Worm (Caenorhabditis elegans) whole organism, L4 larva: ENCODE data around the gene W04D12.1.

ENCODE experiments used
- D1046.2 ChIP-seq: fragments of 200-800 bp; sonication (Bioruptor generic); IDR thresholded peaks from 2 replicates; pipeline ENCODE4 v1.3.6; 2022; ENCODE audit warnings: missing genetic modification characterization, missing compliant biosample characterization
- F49E8.2 ChIP-seq: sonication (generic microtip); optimal IDR thresholded peaks from 2 replicates; lab custom pipeline; 2016; ENCODE audit warnings: missing compliant biosample characterization, mild to moderate bottlenecking, missing genetic modification characterization, borderline replicate concordance
- T20F7.1 ChIP-seq: fragments of 200-800 bp; sonication (Bioruptor generic); optimal IDR thresholded peaks from 2 replicates; lab custom pipeline; 2018; ENCODE audit warnings: mild to moderate bottlenecking, missing genetic modification characterization, missing compliant biosample characterization
- Y105C5A.15 ChIP-seq: fragments of 200-800 bp; sonication (Bioruptor generic); IDR thresholded peaks from 2 replicates; pipeline ENCODE4 v1.3.6; 2022; ENCODE audit warnings: missing genetic modification characterization, missing compliant biosample characterization
- Y5F2A.4 ChIP-seq: fragments of 200-800 bp; sonication (Bioruptor generic); optimal IDR thresholded peaks from 2 replicates; lab custom pipeline; 2018; ENCODE audit warnings: mild to moderate bottlenecking, missing genetic modification characterization, missing compliant biosample characterization
- Y75B8A.6 ChIP-seq: fragments of 200-800 bp; sonication (Bioruptor generic); IDR thresholded peaks from 2 replicates; pipeline ENCODE4 v1.3.6; 2022; ENCODE audit warnings: missing genetic modification reagents, missing genetic modification characterization, missing compliant biosample characterization
- aha-1 ChIP-seq: fragments of 150-350 bp; peaks from one replicate; lab custom pipeline; 2014; ENCODE audit warnings: missing biosample characterization, missing genetic modification characterization
- ceh-28 ChIP-seq: fragments of 150-350 bp; optimal IDR thresholded peaks from 2 replicates; lab custom pipeline; 2014; ENCODE audit warnings: missing biosample characterization, missing genetic modification reagents, missing genetic modification characterization
- ceh-44 ChIP-seq: fragments of 200-800 bp; sonication (Bioruptor generic); IDR thresholded peaks from 2 replicates; pipeline ENCODE4 v1.3.6; 2022; ENCODE audit warnings: missing genetic modification reagents, missing genetic modification characterization, missing compliant biosample characterization
- ceh-62 ChIP-seq: sonication (generic microtip); optimal IDR thresholded peaks from 2 replicates; lab custom pipeline; 2017; ENCODE audit warnings: missing biosample characterization, missing genetic modification characterization
- ces-1 ChIP-seq: fragments of 150-350 bp; sonication (generic microtip); optimal IDR thresholded peaks from 4 replicates; lab custom pipeline; 2014; ENCODE audit warnings: missing biosample characterization, missing genetic modification reagents, missing genetic modification characterization
- cey-2 ChIP-seq: sonication (generic microtip); optimal IDR thresholded peaks from 3 replicates; lab custom pipeline; 2017; ENCODE audit warnings: missing genetic modification characterization, mild to moderate bottlenecking, missing compliant biosample characterization, antibody characterized with exemption, borderline replicate concordance; ENCODE audit not compliant: insufficient read depth
- daf-16 ChIP-seq, 3 experiments: sonication (generic microtip); optimal IDR thresholded peaks; 2 replicates each; lab custom pipeline; 2016 to 2017; ENCODE audit warnings: missing genetic modification characterization in 3 of 3, missing genetic modification reagents in 3 of 3, mild to moderate bottlenecking in 2 of 3, missing compliant biosample characterization in 2 of 3, missing biosample characterization in 1 of 3, moderate library complexity in 1 of 3
- daf-19 ChIP-seq: fragments of 200-800 bp; sonication (Bioruptor generic); conservative IDR thresholded peaks from 2 replicates; pipeline ENCODE4 v1.3.6; 2022; ENCODE audit warnings: missing genetic modification characterization, missing compliant biosample characterization
- dmd-6 ChIP-seq: fragments of 200-800 bp; sonication (Bioruptor generic); IDR thresholded peaks from 2 replicates; pipeline ENCODE4 v1.3.6; 2022; ENCODE audit warnings: missing genetic modification reagents, missing genetic modification characterization, missing compliant biosample characterization
- dpl-1 ChIP-seq: fragments of 150-350 bp; optimal IDR thresholded peaks from 2 replicates; lab custom pipeline; 2014; ENCODE audit warnings: missing biosample characterization, missing genetic modification reagents, missing genetic modification characterization
- dve-1 ChIP-seq: sonication (generic microtip); optimal IDR thresholded peaks from 2 replicates; lab custom pipeline; 2017; ENCODE audit warnings: antibody characterized with exemption, mild to moderate bottlenecking, missing genetic modification characterization, missing compliant biosample characterization; ENCODE audit not compliant: insufficient read depth
- fkh-10 ChIP-seq: fragments of 150-350 bp; optimal IDR thresholded peaks from 2 replicates; lab custom pipeline; 2014; ENCODE audit warnings: missing biosample characterization, missing genetic modification reagents, missing genetic modification characterization
- fos-1 ChIP-seq: fragments of 150-350 bp; optimal IDR thresholded peaks from 2 replicates; lab custom pipeline; 2014; ENCODE audit warnings: missing biosample characterization, missing genetic modification characterization
- gei-8 ChIP-seq: fragments of 200-800 bp; sonication (Bioruptor generic); optimal IDR thresholded peaks from 2 replicates; lab custom pipeline; 2018; ENCODE audit warnings: mild to moderate bottlenecking, missing genetic modification characterization, missing compliant biosample characterization
- lim-7 ChIP-seq: fragments of 200-800 bp; sonication (Bioruptor generic); IDR thresholded peaks from 2 replicates; pipeline ENCODE4 v1.3.6; 2022; ENCODE audit warnings: missing genetic modification characterization, missing compliant biosample characterization
- lin-13 ChIP-seq: fragments of 150-350 bp; optimal IDR thresholded peaks from 2 replicates; lab custom pipeline; 2014; ENCODE audit warnings: missing biosample characterization, missing genetic modification reagents, missing genetic modification characterization
- lir-3 ChIP-seq: sonication (generic microtip); optimal IDR thresholded peaks from 2 replicates; lab custom pipeline; 2016; ENCODE audit warnings: mild to moderate bottlenecking, missing genetic modification characterization, missing compliant biosample characterization
- lsy-2 ChIP-seq, 2 experiments: fragments of 150-350 bp in 1 of 2; sonication (generic microtip) in 1 of 2; optimal IDR thresholded peaks; 2 replicates each; lab custom pipeline; 2014 to 2017; ENCODE audit warnings: missing biosample characterization in 2 of 2, missing genetic modification characterization in 2 of 2
- mep-1 ChIP-seq: fragments of 150-350 bp; sonication (generic microtip); optimal IDR thresholded peaks from 3 replicates; lab custom pipeline; 2014; ENCODE audit warnings: missing biosample characterization, missing genetic modification characterization
- mes-2 ChIP-seq: sonication (generic microtip); optimal IDR thresholded peaks from 2 replicates; lab custom pipeline; 2016; ENCODE audit warnings: missing genotype, mild to moderate bottlenecking, missing genetic modification characterization, missing compliant biosample characterization; ENCODE audit not compliant: poor library complexity, severe bottlenecking
- mxl-2 ChIP-seq: fragments of 200-800 bp; sonication (Bioruptor generic); conservative IDR thresholded peaks from 2 replicates; pipeline ENCODE4 v1.3.6; 2022; ENCODE audit warnings: missing genetic modification reagents, missing genetic modification characterization, missing compliant biosample characterization
- mxl-3 ChIP-seq: fragments of 200-800 bp; sonication (Bioruptor generic); optimal IDR thresholded peaks from 2 replicates; lab custom pipeline; 2018; ENCODE audit warnings: mild to moderate bottlenecking, missing genetic modification characterization, missing compliant biosample characterization
- nhr-102 ChIP-seq: sonication (generic microtip); optimal IDR thresholded peaks from 2 replicates; lab custom pipeline; 2016; ENCODE audit warnings: mild to moderate bottlenecking, missing genetic modification characterization, moderate library complexity, missing compliant biosample characterization
- nhr-11 ChIP-seq: fragments of 150-350 bp; optimal IDR thresholded peaks from 2 replicates; lab custom pipeline; 2014; ENCODE audit warnings: missing biosample characterization, missing genetic modification characterization
- nhr-237 ChIP-seq: sonication (generic microtip); optimal IDR thresholded peaks from 2 replicates; lab custom pipeline; 2017; ENCODE audit warnings: missing biosample characterization, missing genetic modification characterization
- nhr-42 ChIP-seq: fragments of 200-800 bp; sonication (Bioruptor generic); IDR thresholded peaks from 2 replicates; pipeline ENCODE4 v1.3.6; 2022; ENCODE audit warnings: missing genetic modification characterization, missing compliant biosample characterization
- nhr-48 ChIP-seq: sonication (generic microtip); optimal IDR thresholded peaks from 2 replicates; lab custom pipeline; 2016; ENCODE audit warnings: mild to moderate bottlenecking, missing genetic modification characterization, missing compliant biosample characterization
- nhr-6 ChIP-seq: fragments of 150-350 bp; optimal IDR thresholded peaks from 2 replicates; lab custom pipeline; 2014; ENCODE audit warnings: missing biosample characterization, missing genetic modification characterization
- nhr-76 ChIP-seq: fragments of 150-350 bp; optimal IDR thresholded peaks from 2 replicates; lab custom pipeline; 2014; ENCODE audit warnings: missing biosample characterization, missing genetic modification characterization
- nhr-77 ChIP-seq: fragments of 150-350 bp; optimal IDR thresholded peaks from 2 replicates; lab custom pipeline; 2014; ENCODE audit warnings: missing biosample characterization, missing genetic modification characterization
- pha-4 ChIP-seq, 2 experiments: fragments of 150-350 bp in 1 of 2; fragments of 200-800 bp in 1 of 2; sonication (Bioruptor generic) in 1 of 2; IDR thresholded peaks in 1 of 2; optimal IDR thresholded peaks in 1 of 2; 2 replicates each; pipeline versions ENCODE4 v1.3.6 to Lab custom; 2014 to 2022; ENCODE audit warnings: missing genetic modification characterization in 2 of 2, missing genetic modification reagents in 2 of 2, missing biosample characterization in 1 of 2, missing compliant biosample characterization in 1 of 2
- php-3 ChIP-seq: fragments of 200-800 bp; sonication (Bioruptor generic); IDR thresholded peaks from 2 replicates; pipeline ENCODE4 v1.3.6; 2022; ENCODE audit warnings: missing genetic modification reagents, missing genetic modification characterization, missing compliant biosample characterization
- rbr-2 ChIP-seq: sonication (generic microtip); optimal IDR thresholded peaks from 2 replicates; lab custom pipeline; 2016; ENCODE audit warnings: missing genotype, missing genetic modification characterization, missing compliant biosample characterization
- saeg-2 ChIP-seq: fragments of 200-800 bp; sonication (Bioruptor generic); IDR thresholded peaks from 2 replicates; pipeline ENCODE4 v1.3.6; 2022; ENCODE audit warnings: missing genetic modification reagents, missing genetic modification characterization, missing compliant biosample characterization
- sdz-12 ChIP-seq: fragments of 200-800 bp; sonication (Bioruptor generic); optimal IDR thresholded peaks from 2 replicates; lab custom pipeline; 2018; ENCODE audit warnings: mild to moderate bottlenecking, missing genetic modification characterization, missing compliant biosample characterization
- set-16 ChIP-seq: fragments of 200-800 bp; sonication (Bioruptor generic); IDR thresholded peaks from 2 replicates; pipeline ENCODE4 v1.3.6; 2022; ENCODE audit warnings: missing genetic modification reagents, missing genetic modification characterization, missing compliant biosample characterization
- skn-1 ChIP-seq: fragments of 150-350 bp; optimal IDR thresholded peaks from 2 replicates; lab custom pipeline; 2014; ENCODE audit warnings: missing biosample characterization, missing genetic modification characterization
- spr-1 ChIP-seq: sonication (generic microtip); optimal IDR thresholded peaks from 2 replicates; lab custom pipeline; 2016; ENCODE audit warnings: mild to moderate bottlenecking, missing genetic modification characterization, missing compliant biosample characterization
- unc-39 ChIP-seq: sonication (generic microtip); optimal IDR thresholded peaks from 2 replicates; lab custom pipeline; 2017; ENCODE audit warnings: missing biosample characterization, missing genetic modification characterization
- zag-1 ChIP-seq: fragments of 150-350 bp; optimal IDR thresholded peaks from 2 replicates; lab custom pipeline; 2014; ENCODE audit warnings: missing biosample characterization, missing genetic modification characterization
- zfp-3 ChIP-seq: fragments of 200-800 bp; sonication (Bioruptor generic); conservative IDR thresholded peaks from 2 replicates; pipeline ENCODE4 v1.3.6; 2022; ENCODE audit warnings: missing genetic modification reagents, missing genetic modification characterization, missing compliant biosample characterization
- zip-11 ChIP-seq: fragments of 200-800 bp; sonication (Bioruptor generic); IDR thresholded peaks from 2 replicates; pipeline ENCODE4 v1.3.6; 2022; ENCODE audit warnings: missing genetic modification characterization, missing compliant biosample characterization

Gene W04D12.1

DNA sequence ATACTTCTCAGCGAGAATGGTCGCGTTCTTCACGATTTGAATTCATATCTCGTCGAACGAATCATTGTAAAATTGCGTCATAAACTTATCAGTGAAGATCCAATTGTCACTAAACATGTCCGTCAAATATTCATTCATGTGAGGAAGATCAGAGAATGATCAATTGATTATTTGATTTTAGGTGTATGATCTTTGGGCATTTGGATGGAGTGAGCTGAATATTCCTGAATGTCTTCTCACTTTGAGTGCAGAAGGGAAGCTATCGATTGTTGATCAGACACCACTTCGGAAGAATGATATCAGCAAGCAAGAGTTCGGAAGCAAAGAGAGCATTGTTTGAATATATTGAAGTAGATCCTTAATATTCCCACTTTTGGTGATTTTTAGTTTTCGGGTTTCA, 37.5 kb downstream of the W04D12.1 start (continued):
- TF ChIP-seq rbr-2 (tag; lab: Kevin White, UChicago) (no peak), fkh-10 (GFP tag; lab: Kevin White, UChicago) (no peak), dmd-6 (GFP tag; lab: Robert Waterston, UW) (peak; percentile 58), daf-19 (GFP tag; lab: Robert Waterston, UW) (no peak), zfp-3 (no peak; the same call in 1 of the 2 replicates), lsy-2 (tag; optimal IDR thresholded peaks at IDR 0.05; lab: Kevin White, UChicago) (peak in 1 of 2 experiments; percentile 62), Y5F2A.4 (GFP tag; lab: Kevin White, UChicago) (peak; percentile 37), ceh-28 (tag; lab: Kevin White, UChicago) (no peak), dve-1 (peak; percentile 96), Y105C5A.15 (GFP tag; lab: Robert Waterston, UW) (no peak), dpl-1 (GFP tag; lab: Kevin White, UChicago) (peak; percentile 11), D1046.2 (no peak), ceh-44 (no peak), fos-1 (tag; lab: Kevin White, UChicago) (no peak), mes-2 (peak; percentile 42), mxl-3 (GFP tag; lab: Kevin White, UChicago) (no peak), pha-4 (GFP tag; IDR thresholded peaks at IDR 0.05; lab: Robert Waterston, UW) (no peak), pha-4 (tag; optimal IDR thresholded peaks at IDR 0.05; lab: Kevin White, UChicago) (no peak), sdz-12 (GFP tag; lab: Kevin White, UChicago) (no peak), set-16 (GFP tag; lab: Robert Waterston, UW) (no peak), ces-1 (GFP tag; lab: Kevin White, UChicago) (no peak), lim-7 (GFP tag; lab: Robert Waterston, UW) (no peak), nhr-6 (no peak), Y75B8A.6 (GFP tag; lab: Robert Waterston, UW) (peak; percentile 68), lin-13 (GFP tag; lab: Kevin White, UChicago) (peak; percentile 40), mep-1 (tag; lab: Kevin White, UChicago) (peak; percentile 80), gei-8 (GFP tag; lab: Kevin White, UChicago) (peak; percentile 43), zag-1 (no peak), saeg-2 (GFP tag; lab: Robert Waterston, UW) (no peak), lir-3 (tag; lab: Kevin White, UChicago) (no peak), nhr-76 (tag; lab: Kevin White, UChicago) (no peak), spr-1 (peak; percentile 22), mxl-2 (GFP tag; lab: Robert Waterston, UW) (no peak), nhr-77 (peak; percentile 61)

DNA sequence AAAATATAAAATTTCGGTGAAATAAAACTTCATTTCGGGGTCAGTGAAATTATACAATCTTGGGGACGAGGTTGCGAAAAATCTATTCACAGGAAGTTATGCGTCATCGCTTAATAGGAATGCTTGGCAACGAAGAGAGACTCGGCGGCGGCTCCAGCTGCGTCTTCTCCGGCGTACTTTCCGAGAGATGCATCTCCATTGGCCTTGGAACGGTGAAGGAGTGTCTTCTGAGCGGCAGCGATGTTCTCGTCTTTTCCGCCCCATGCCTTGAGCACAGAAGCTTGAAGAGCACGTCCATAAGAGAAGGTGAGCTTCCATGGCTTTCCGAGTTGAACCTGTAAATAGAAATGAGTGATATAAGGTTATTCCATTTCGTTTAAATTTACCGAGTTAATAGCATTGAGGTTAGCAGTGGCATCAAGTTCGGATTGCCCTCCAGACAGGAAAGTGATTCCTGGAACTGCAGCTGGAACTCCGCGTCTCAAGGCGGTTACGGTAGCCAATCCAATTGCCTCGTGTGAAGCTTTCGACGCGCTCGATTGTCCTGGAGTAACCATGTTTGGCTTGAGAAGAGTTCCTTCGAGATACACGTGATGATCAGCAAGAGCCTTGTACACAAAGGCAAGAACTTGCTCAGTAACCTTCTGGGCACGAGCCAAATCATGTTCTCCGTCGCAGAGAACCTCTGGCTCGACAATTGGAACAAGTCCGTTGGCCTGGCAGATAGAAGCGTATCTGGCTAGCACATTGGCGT, 38.1 kb downstream of the W04D12.1 start:
- 0 out of 2 replicates have a peak, but pooled peaks have one; percentile 5 for TF ChIP-seq nhr-42 (GFP tag; lab: Robert Waterston, UW)
- no peak for TF ChIP-seq nhr-102 (tag; lab: Kevin White, UChicago)
- TF ChIP-seq nhr-48 (tag; lab: Kevin White, UChicago), result no peak
- TF ChIP-seq gei-8 (GFP tag; lab: Kevin White, UChicago), result no peak
- TF ChIP-seq php-3, result 0 out of 2 replicates have a peak, but pooled peaks have one; percentile 8
- TF ChIP-seq ceh-62 (tag; lab: Kevin White, UChicago), result no peak
- no peak for TF ChIP-seq nhr-237 (tag; lab: Kevin White, UChicago)
- TF ChIP-seq set-16 (GFP tag; lab: Robert Waterston, UW), result peak; percentile 67
- TF ChIP-seq cey-2 (tag; lab: Kevin White, UChicago), result no peak
- no peak for TF ChIP-seq daf-16 (GFP tag; optimal IDR thresholded peaks at IDR 0.05; lab: Kevin White, UChicago)
- no peak for TF ChIP-seq daf-16 (tag; optimal IDR thresholded peaks at IDR 0.05; lab: Kevin White, UChicago)
- TF ChIP-seq nhr-11 (tag; lab: Kevin White, UChicago), result no peak
- no peak for TF ChIP-seq nhr-6
- peak; percentile 12 for TF ChIP-seq T20F7.1 (GFP tag; lab: Kevin White, UChicago)
- no peak for TF ChIP-seq zip-11 (GFP tag; lab: Robert Waterston, UW)
- TF ChIP-seq aha-1 (tag; lab: Kevin White, UChicago), result peak; percentile 94
- TF ChIP-seq D1046.2, result 0 out of 2 replicates have a peak, but pooled peaks have one; percentile 47
- peak; percentile 22 for TF ChIP-seq skn-1 (tag; lab: Kevin White, UChicago)
- TF ChIP-seq lim-7 (GFP tag; lab: Robert Waterston, UW), result no peak; the same call in 1 of the 2 replicates
- no peak for TF ChIP-seq unc-39 (tag; lab: Kevin White, UChicago)
- no peak for TF ChIP-seq F49E8.2
- TF ChIP-seq zag-1, result no peak
